Fruit fly (Drosophila melanogaster) whole organism, embryonic: ENCODE data around the gene sqh.

Experiments
- Aef1 ChIP-seq: fragments of 200-800 bp; sonication (Bioruptor generic); IDR thresholded peaks from 3 replicates; pipeline ENCODE4 v1.3.6; 2022; ENCODE audit warnings: missing biosample characterization, missing genetic modification characterization
- Atf6 ChIP-seq: fragments of 200-800 bp; sonication (Bioruptor generic); IDR thresholded peaks from 2 replicates; pipeline ENCODE4 v1.3.6; 2022; ENCODE audit warnings: missing biosample characterization, missing genetic modification characterization
- Blimp-1 ChIP-seq: fragments of 200-800 bp; sonication (Bioruptor generic); optimal IDR thresholded peaks from 3 replicates; lab custom pipeline; 2018; ENCODE audit warnings: missing biosample characterization, missing genetic modification characterization, mild to moderate bottlenecking, moderate library complexity, missing genetic modification reagents
- Bteb2 ChIP-seq: fragments of 200-800 bp; sonication (Bioruptor generic); optimal IDR thresholded peaks from 2 replicates; lab custom pipeline; 2016; ENCODE audit warnings: missing biosample characterization, missing genetic modification characterization
- CG10209 ChIP-seq: fragments of 200-800 bp; sonication (Bioruptor generic); optimal IDR thresholded peaks from 3 replicates; lab custom pipeline; 2017; ENCODE audit warnings: missing biosample characterization, mild to moderate bottlenecking, missing genetic modification characterization, missing genetic modification reagents
- CG11723 ChIP-seq: fragments of 200-800 bp; sonication (Bioruptor generic); optimal IDR thresholded peaks from 2 replicates; lab custom pipeline; 2017; ENCODE audit warnings: missing biosample characterization, mild to moderate bottlenecking, missing genetic modification characterization
- CG12299 ChIP-seq: fragments of 200-800 bp; sonication (Bioruptor generic); optimal IDR thresholded peaks from 2 replicates; lab custom pipeline; 2018; ENCODE audit warnings: missing biosample characterization, mild to moderate bottlenecking, missing genetic modification characterization
- CG1233 ChIP-seq: fragments of 200-800 bp; sonication (Bioruptor generic); optimal IDR thresholded peaks from 4 replicates; lab custom pipeline; 2018; ENCODE audit warnings: missing biosample characterization, mild to moderate bottlenecking, missing genetic modification characterization
- CG14860 ChIP-seq: fragments of 200-800 bp; sonication (Bioruptor generic); IDR thresholded peaks from 3 replicates; pipeline ENCODE4 v1.3.6; 2022; ENCODE audit warnings: missing biosample characterization, missing genetic modification characterization; ENCODE audit not compliant: partially characterized antibody
- CG15479 ChIP-seq: fragments of 200-800 bp; sonication (Bioruptor generic); optimal IDR thresholded peaks from 3 replicates; lab custom pipeline; 2019; ENCODE audit warnings: missing biosample characterization, mild to moderate bottlenecking, missing genetic modification characterization, moderate library complexity
- CG1792 ChIP-seq: fragments of 200-800 bp; sonication (Bioruptor generic); optimal IDR thresholded peaks from 2 replicates; lab custom pipeline; 2016; ENCODE audit warnings: missing biosample characterization, missing genetic modification characterization
- CG18011 ChIP-seq: fragments of 200-800 bp; sonication (Bioruptor generic); optimal IDR thresholded peaks from 2 replicates; lab custom pipeline; 2017; ENCODE audit warnings: missing biosample characterization, missing genetic modification characterization, mild to moderate bottlenecking, moderate library complexity, missing genotype
- CG18476 ChIP-seq: fragments of 200-800 bp; sonication (Bioruptor generic); optimal IDR thresholded peaks from 2 replicates; lab custom pipeline; 2016; ENCODE audit warnings: missing biosample characterization, mild to moderate bottlenecking, missing genetic modification characterization
- CG2678 ChIP-seq: fragments of 200-800 bp; sonication (Bioruptor generic); optimal IDR thresholded peaks from 3 replicates; lab custom pipeline; 2019; ENCODE audit warnings: missing biosample characterization, mild to moderate bottlenecking, missing genetic modification characterization, moderate library complexity
- CG43689 ChIP-seq: fragments of 200-800 bp; sonication (Bioruptor generic); IDR thresholded peaks from 2 replicates; pipeline ENCODE4 v1.3.6; 2022; ENCODE audit warnings: missing biosample characterization, missing genetic modification characterization
- CG4617 ChIP-seq: fragments of 200-800 bp; sonication (Bioruptor generic); optimal IDR thresholded peaks from 3 replicates; lab custom pipeline; 2016; ENCODE audit warnings: missing biosample characterization, missing genetic modification characterization, borderline replicate concordance
- CG7271 ChIP-seq: fragments of 200-800 bp; sonication (Bioruptor generic); optimal IDR thresholded peaks from 2 replicates; lab custom pipeline; 2018; ENCODE audit warnings: missing biosample characterization, mild to moderate bottlenecking, missing genetic modification characterization, moderate library complexity
- CG8290 ChIP-seq, 3 experiments: fragments of 200-800 bp; sonication (Bioruptor generic); optimal IDR thresholded peaks; 2 replicates each; lab custom pipeline; 2016 to 2019; ENCODE audit warnings: missing biosample characterization in 3 of 3, missing genetic modification characterization in 3 of 3, mild to moderate bottlenecking in 2 of 3, moderate library complexity in 1 of 3
- CG9609 ChIP-seq: fragments of 200-800 bp; sonication (Bioruptor generic); optimal IDR thresholded peaks from 3 replicates; lab custom pipeline; 2016; ENCODE audit warnings: missing biosample characterization, missing genetic modification characterization
- CkIIα-i1 ChIP-seq: fragments of 200-800 bp; sonication (Bioruptor generic); IDR thresholded peaks from 2 replicates; pipeline ENCODE4 v1.3.6; 2022; ENCODE audit warnings: missing biosample characterization, missing genetic modification characterization
- CoRest ChIP-seq: fragments of 200-800 bp; sonication (Bioruptor generic); optimal IDR thresholded peaks from 3 replicates; lab custom pipeline; 2018; ENCODE audit warnings: missing biosample characterization, mild to moderate bottlenecking, missing genetic modification characterization, moderate library complexity
- Ets97D ChIP-seq: fragments of 200-800 bp; sonication (Bioruptor generic); optimal IDR thresholded peaks from 3 replicates; lab custom pipeline; 2016; ENCODE audit warnings: missing biosample characterization, missing genetic modification characterization
- Fer3 ChIP-seq: fragments of 200-800 bp; sonication (Bioruptor generic); optimal IDR thresholded peaks from 2 replicates; lab custom pipeline; 2018; ENCODE audit warnings: missing biosample characterization, mild to moderate bottlenecking, missing genetic modification characterization, moderate library complexity
- Gsc ChIP-seq: fragments of 200-800 bp; sonication (Bioruptor generic); IDR thresholded peaks from 2 replicates; pipeline ENCODE4 v1.3.6; 2022; ENCODE audit warnings: missing biosample characterization, missing genetic modification characterization
- HLH54F ChIP-seq: fragments of 200-800 bp; sonication (Bioruptor generic); optimal IDR thresholded peaks from 3 replicates; lab custom pipeline; 2016; ENCODE audit warnings: missing biosample characterization, missing genetic modification characterization
- Hey ChIP-seq: fragments of 200-800 bp; sonication (Bioruptor generic); optimal IDR thresholded peaks from 3 replicates; lab custom pipeline; 2018; ENCODE audit warnings: missing biosample characterization, mild to moderate bottlenecking, missing genetic modification characterization
- Mad ChIP-seq: fragments of 200-800 bp; sonication (Bioruptor generic); optimal IDR thresholded peaks from 2 replicates; lab custom pipeline; 2016; ENCODE audit warnings: missing biosample characterization, missing genetic modification characterization
- NFAT ChIP-seq: fragments of 200-800 bp; sonication (Bioruptor generic); IDR thresholded peaks from 2 replicates; pipeline ENCODE4 v1.3.6; 2022; ENCODE audit warnings: missing biosample characterization, missing genetic modification characterization
- Neu2 ChIP-seq: fragments of 200-800 bp; sonication (Bioruptor generic); optimal IDR thresholded peaks from 3 replicates; lab custom pipeline; 2016; ENCODE audit warnings: missing biosample characterization, missing genetic modification characterization, borderline replicate concordance
- Opbp ChIP-seq: fragments of 200-800 bp; sonication (Bioruptor generic); IDR thresholded peaks from 3 replicates; pipeline ENCODE4 v1.3.6; 2022; ENCODE audit warnings: missing biosample characterization, missing genetic modification characterization; ENCODE audit not compliant: partially characterized antibody
- Sin3A ChIP-seq: fragments of >200 bp; optimal IDR thresholded peaks from 2 replicates; lab custom pipeline; 2018
- Ssrp ChIP-seq: fragments of 200-800 bp; sonication (Bioruptor generic); optimal IDR thresholded peaks from 2 replicates; lab custom pipeline; 2018; ENCODE audit warnings: missing biosample characterization, mild to moderate bottlenecking, missing genetic modification characterization, moderate library complexity
- Xbp1 ChIP-seq: fragments of 200-800 bp; sonication (Bioruptor generic); optimal IDR thresholded peaks from 3 replicates; lab custom pipeline; 2016; ENCODE audit warnings: missing biosample characterization, mild to moderate bottlenecking, missing genetic modification characterization
- ap ChIP-seq: fragments of 200-800 bp; sonication (Bioruptor generic); IDR thresholded peaks from 2 replicates; pipeline ENCODE4 v1.3.6; 2022; ENCODE audit warnings: missing biosample characterization, missing genetic modification characterization
- cg ChIP-seq: fragments of 200-800 bp; sonication (Bioruptor generic); optimal IDR thresholded peaks from 3 replicates; lab custom pipeline; 2019; ENCODE audit warnings: missing biosample characterization, mild to moderate bottlenecking, missing genetic modification characterization, moderate library complexity
- emc ChIP-seq: fragments of 200-800 bp; sonication (Bioruptor generic); optimal IDR thresholded peaks from 2 replicates; lab custom pipeline; 2016; ENCODE audit warnings: missing biosample characterization, missing genetic modification characterization
- exex ChIP-seq: fragments of 200-800 bp; sonication (Bioruptor generic); optimal IDR thresholded peaks from 4 replicates; lab custom pipeline; 2018; ENCODE audit warnings: missing biosample characterization, mild to moderate bottlenecking, missing genetic modification characterization, moderate library complexity
- eyg ChIP-seq: fragments of 200-800 bp; sonication (Bioruptor generic); optimal IDR thresholded peaks from 3 replicates; lab custom pipeline; 2016; ENCODE audit warnings: missing biosample characterization, missing genetic modification characterization
- fd102C ChIP-seq: fragments of 200-800 bp; sonication (Bioruptor generic); optimal IDR thresholded peaks from 2 replicates; lab custom pipeline; 2018; ENCODE audit warnings: missing biosample characterization, mild to moderate bottlenecking, missing genetic modification characterization, moderate library complexity
- gt ChIP-seq: fragments of 200-800 bp; sonication (Bioruptor generic); IDR thresholded peaks from 2 replicates; pipeline ENCODE4 v1.3.6; 2022; ENCODE audit warnings: missing biosample characterization, missing genetic modification characterization
- ham ChIP-seq: fragments of 200-800 bp; sonication (Bioruptor generic); IDR thresholded peaks from 2 replicates; pipeline ENCODE4 v1.3.6; 2022; ENCODE audit warnings: missing biosample characterization, missing genetic modification characterization
- kah ChIP-seq: fragments of 200-800 bp; sonication (Bioruptor generic); optimal IDR thresholded peaks from 2 replicates; lab custom pipeline; 2018; ENCODE audit warnings: missing biosample characterization, mild to moderate bottlenecking, missing genetic modification characterization
- nom ChIP-seq: fragments of 200-800 bp; sonication (Bioruptor generic); optimal IDR thresholded peaks from 2 replicates; lab custom pipeline; 2017; ENCODE audit warnings: missing biosample characterization, missing genetic modification characterization, mild to moderate bottlenecking, moderate library complexity, missing genetic modification reagents
- pho ChIP-seq: fragments of 200-800 bp; sonication (Bioruptor generic); optimal IDR thresholded peaks from 2 replicates; lab custom pipeline; 2016; ENCODE audit warnings: missing biosample characterization, missing genetic modification characterization
- sr ChIP-seq: fragments of 200-800 bp; sonication (Bioruptor generic); IDR thresholded peaks from 3 replicates; pipeline ENCODE4 v1.3.6; 2022; ENCODE audit warnings: missing biosample characterization, missing genetic modification characterization
- stc ChIP-seq: fragments of 200-800 bp; sonication (Bioruptor generic); IDR thresholded peaks from 2 replicates; pipeline ENCODE4 v1.3.6; 2022; ENCODE audit warnings: missing biosample characterization, missing genetic modification characterization
- unc-4 ChIP-seq: fragments of 200-800 bp; sonication (Bioruptor generic); IDR thresholded peaks from 2 replicates; pipeline ENCODE4 v1.3.6; 2022; ENCODE audit warnings: missing biosample characterization, missing genetic modification characterization; ENCODE audit not compliant: partially characterized antibody
- vfl ChIP-seq: fragments of 200-800 bp; sonication (Bioruptor generic); optimal IDR thresholded peaks from 2 replicates; lab custom pipeline; 2016; ENCODE audit warnings: missing biosample characterization, missing genetic modification characterization
- wor ChIP-seq: fragments of 200-800 bp; sonication (Bioruptor generic); IDR thresholded peaks from 2 replicates; pipeline ENCODE4 v1.3.6; 2022; ENCODE audit warnings: missing biosample characterization, missing genetic modification characterization
- zfh1 ChIP-seq: fragments of 200-800 bp; sonication (Bioruptor generic); IDR thresholded peaks from 3 replicates; pipeline ENCODE4 v1.3.6; 2022; ENCODE audit warnings: missing biosample characterization, missing genetic modification characterization

Gene sqh

DNA sequence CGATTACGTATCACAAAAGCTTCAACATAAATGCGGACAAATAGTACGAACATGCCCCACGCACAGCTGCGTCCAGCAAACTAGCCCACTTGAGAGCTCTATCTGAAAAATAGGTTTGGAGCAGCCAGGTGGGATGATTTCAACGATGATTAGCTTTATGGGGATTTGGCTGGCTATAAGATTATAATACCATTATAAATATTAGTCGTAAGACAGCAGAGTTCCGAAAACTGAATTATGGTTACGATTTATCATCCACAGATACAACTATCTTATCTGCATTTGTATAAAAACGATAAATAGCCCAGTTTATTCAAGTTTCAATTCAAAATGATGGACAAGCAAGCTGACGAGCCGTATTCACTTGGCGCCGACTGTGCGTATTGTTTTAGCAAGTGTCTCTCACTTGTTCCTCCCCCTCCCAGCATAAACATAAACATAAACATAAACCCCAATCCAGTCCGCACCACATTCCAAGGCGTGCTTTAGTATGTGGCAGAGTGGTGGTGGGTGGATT lies 38.7 kb upstream of the sqh start (continued):
- TF ChIP-seq ap (GFP tag; lab: Robert Waterston, UW) (0 out of 2 replicates have a peak, but pooled peaks have one; percentile 25), CG2678 (peak; percentile 91), cg (GFP tag; lab: Kevin White, UChicago) (no peak), Xbp1 (GFP tag; lab: Kevin White, UChicago) (peak; percentile 60), nom (GFP tag; lab: Kevin White, UChicago) (no peak), fd102C (GFP tag; lab: Kevin White, UChicago) (no peak), eyg (GFP tag; lab: Kevin White, UChicago) (no peak), HLH54F (GFP tag; lab: Kevin White, UChicago) (peak; percentile 55), CG8290 (GFP tag; optimal IDR thresholded peaks at IDR 0.05; lab: Kevin White, UChicago) (no peak), CG8290 (tag; optimal IDR thresholded peaks at IDR 0.05; lab: Kevin White, UChicago) (peak in 1 of 2 experiments; percentile 64), Opbp (GFP tag; lab: Robert Waterston, UW) (no peak), zfh1 (GFP tag; lab: Robert Waterston, UW) (0 out of 3 replicates have a peak, but pooled peaks have one; percentile 37), Sin3A (lab: Kevin White, UChicago) (no peak), CG4617 (GFP tag; lab: Kevin White, UChicago) (no peak), CkIIα-i1 (GFP tag; lab: Robert Waterston, UW) (no peak), CoRest (tag; lab: Kevin White, UChicago) (peak; percentile 83), Gsc (GFP tag; lab: Robert Waterston, UW) (no peak), Aef1 (GFP tag; lab: Robert Waterston, UW) (peak; percentile 50; the same call in 2 of the 3 replicates), CG12299 (tag; lab: Kevin White, UChicago) (peak; percentile 62), Atf6 (GFP tag; lab: Robert Waterston, UW) (peak; percentile 84), Blimp-1 (GFP tag; lab: Kevin White, UChicago) (peak; percentile 70), kah (peak; percentile 42), Mad (GFP tag; lab: Kevin White, UChicago) (peak; percentile 64), exex (peak; percentile 87), pho (peak; percentile 48), ham (GFP tag; lab: Robert Waterston, UW) (no peak), CG9609 (GFP tag; lab: Kevin White, UChicago) (peak; percentile 49), CG43689 (GFP tag; lab: Robert Waterston, UW) (0 out of 2 replicates have a peak, but pooled peaks have one; percentile 20), CG10209 (GFP tag; lab: Kevin White, UChicago) (peak; percentile 81), Hey (peak; percentile 18), CG14860 (GFP tag; lab: Robert Waterston, UW) (no peak), Ssrp (tag; lab: Kevin White, UChicago) (peak; percentile 60), CG18011 (GFP tag; lab: Kevin White, UChicago) (peak; percentile 45), NFAT (no peak), Bteb2 (GFP tag; lab: Kevin White, UChicago) (peak; percentile 43), CG15479 (no peak), Neu2 (no peak), sr (GFP tag; lab: Robert Waterston, UW) (peak; percentile 15; the same call in 1 of the 3 replicates), CG7271 (tag; lab: Kevin White, UChicago) (no peak), CG1792 (GFP tag; lab: Kevin White, UChicago) (peak; percentile 32), Ets97D (peak; percentile 12), emc (GFP tag; lab: Kevin White, UChicago) (peak; percentile 32), stc (GFP tag; lab: Robert Waterston, UW) (peak; percentile 64), vfl (GFP tag; lab: Kevin White, UChicago) (peak; percentile 30), wor (GFP tag; lab: Robert Waterston, UW) (no peak), CG1233 (GFP tag; lab: Kevin White, UChicago) (peak; percentile 69), Fer3 (tag; lab: Kevin White, UChicago) (peak; percentile 77), unc-4 (no peak), CG18476 (GFP tag; lab: Kevin White, UChicago) (peak; percentile 79), CG11723 (GFP tag; lab: Kevin White, UChicago) (peak; percentile 73), gt (GFP tag; lab: Robert Waterston, UW) (no peak)
